Worm (Caenorhabditis elegans): Measurements from ENCODE around the gene elpc-3.

DNA sequence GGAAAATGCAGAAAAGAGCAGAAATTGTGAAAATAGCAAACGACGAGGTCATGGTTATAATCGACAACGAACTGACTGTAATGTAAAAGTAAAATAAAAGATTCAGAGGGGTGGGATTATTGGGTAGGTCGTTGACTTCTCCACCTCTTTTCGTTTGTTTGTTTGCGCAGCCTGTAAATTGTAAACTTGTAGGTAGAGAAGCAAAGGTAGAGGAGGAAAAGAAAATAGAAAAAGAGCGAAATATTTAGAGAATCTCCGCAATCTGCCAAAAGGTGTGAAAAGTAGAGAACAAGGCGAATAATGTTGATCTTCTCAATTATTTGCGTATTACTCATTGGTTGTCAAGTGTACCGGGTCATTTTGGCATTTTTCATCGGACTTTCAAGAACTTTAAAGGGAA is 6.1 kb upstream of the elpc-3 start, which contains the start of gene ZK863.8:
- TF ChIP-seq athp-1 (tag; optimal IDR thresholded peaks at IDR 0.05) (no peak), dpl-1 (GFP tag; optimal IDR thresholded peaks at IDR 0.05) (no peak), F52B5.7 (tag; optimal IDR thresholded peaks at IDR 0.05) (no peak), ZK185.1 (tag; optimal IDR thresholded peaks at IDR 0.05; ENCODE audit: poor library complexity, severe bottlenecking) (no peak), mxl-1 (tag; optimal IDR thresholded peaks at IDR 0.05) (no peak), B0035.1 (tag; optimal IDR thresholded peaks at IDR 0.05) (no peak), ceh-40 (GFP tag; IDR thresholded peaks at IDR 0.05) (no peak), snpc-4 (GFP tag; optimal IDR thresholded peaks at IDR 0.05) (no peak), snpc-4 (tag; optimal IDR thresholded peaks at IDR 0.05) (no peak), ztf-26 (tag; optimal IDR thresholded peaks at IDR 0.05) (no peak), ama-1 (optimal IDR thresholded peaks at IDR 0.05) (no peak), ama-1 (GFP tag; optimal IDR thresholded peaks at IDR 0.05) (no peak), ets-4 (GFP tag; optimal IDR thresholded peaks at IDR 0.05) (no peak), aptf-2 (GFP tag; conservative IDR thresholded peaks at IDR 0.05) (no peak)

Data from whole organism, young adult.